Worm (Caenorhabditis elegans): Measurements from ENCODE around the gene xtr-2.

The xtr-2 gene

ce11 chrX:12333479-12333878, 18.1 kb downstream of the xtr-2 start, which contains the start of gene srd-47:
Gene srd-47, plus strand, starts transcription at chrX:12333642.
- TF ChIP-seq bed-2 (GFP tag; IDR thresholded peaks at IDR 0.05) (no peak), B0261.1 (tag; optimal IDR thresholded peaks at IDR 0.05) (no peak), sdz-38 (tag; optimal IDR thresholded peaks at IDR 0.05) (no peak), K12H6.12 (tag; optimal IDR thresholded peaks at IDR 0.05) (no peak), ceh-58 (GFP tag; IDR thresholded peaks at IDR 0.05) (no peak), F52B5.7 (tag; optimal IDR thresholded peaks at IDR 0.05) (no peak), nhr-120 (GFP tag; IDR thresholded peaks at IDR 0.05) (no peak), snpc-1.1 (tag; optimal IDR thresholded peaks at IDR 0.05; ENCODE audit: insufficient read depth) (no peak), attf-3 (GFP tag; conservative IDR thresholded peaks at IDR 0.05) (no peak), ztf-26 (tag; optimal IDR thresholded peaks at IDR 0.05) (no peak), unc-130 (GFP tag; optimal IDR thresholded peaks at IDR 0.05) (no peak)

ce11 chrX:12335808-12336207, 20.4 kb downstream of the xtr-2 start, which contains the start of gene srd-48:
Gene srd-48, plus strand, starts transcription at chrX:12336108.
- TF ChIP-seq lin-40 (tag; optimal IDR thresholded peaks at IDR 0.05) (no peak), rec-8 (tag; optimal IDR thresholded peaks at IDR 0.05) (no peak), snpc-1.3 (tag; optimal IDR thresholded peaks at IDR 0.05; ENCODE audit: insufficient read depth) (no peak), lir-1 (GFP tag; conservative IDR thresholded peaks at IDR 0.05) (no peak)

ce11 chrX:12337846-12338490, 22.6 kb downstream of the xtr-2 start, which contains the start of gene srd-44:
Gene srd-44, plus strand, starts transcription at chrX:12338440.
- no peak for TF ChIP-seq aptf-3 (GFP tag; IDR thresholded peaks at IDR 0.05)
- no peak for TF ChIP-seq ztf-3 (GFP tag; optimal IDR thresholded peaks at IDR 0.05)
- TF ChIP-seq ztf-26 (tag; optimal IDR thresholded peaks at IDR 0.05), result peak; percentile 63
- TF ChIP-seq bed-2 (GFP tag; IDR thresholded peaks at IDR 0.05), result no peak
- TF ChIP-seq egl-44 (GFP tag; IDR thresholded peaks at IDR 0.05), result no peak
- TF ChIP-seq F23B12.7 (tag; optimal IDR thresholded peaks at IDR 0.05; ENCODE audit: insufficient read depth), result no peak
- no peak; the same call in 1 of the 2 replicates for TF ChIP-seq egrh-3 (GFP tag; IDR thresholded peaks at IDR 0.05)
- TF ChIP-seq ceh-58 (GFP tag; IDR thresholded peaks at IDR 0.05), result no peak
- no peak for TF ChIP-seq sptf-2 (GFP tag; optimal IDR thresholded peaks at IDR 0.05)
- TF ChIP-seq D2030.7 (GFP tag; IDR thresholded peaks at IDR 0.05), result no peak; the same call in 1 of the 2 replicates
- TF ChIP-seq Y95B8A.8 (GFP tag; IDR thresholded peaks at IDR 0.05), result no peak
- TF ChIP-seq nhr-90 (tag; optimal IDR thresholded peaks at IDR 0.05), result peak; percentile 58
- no peak for TF ChIP-seq F57C9.4 (tag; optimal IDR thresholded peaks at IDR 0.05)
- peak; percentile 71 for TF ChIP-seq die-1 (tag; optimal IDR thresholded peaks at IDR 0.05)
- TF ChIP-seq F37B4.10 (GFP tag; IDR thresholded peaks at IDR 0.05), result no peak
- TF ChIP-seq madf-10 (tag; optimal IDR thresholded peaks at IDR 0.05), result peak; percentile 36
- no peak for TF ChIP-seq efl-1 (GFP tag; optimal IDR thresholded peaks at IDR 0.05)
- TF ChIP-seq B0261.1 (tag; optimal IDR thresholded peaks at IDR 0.05), result peak; percentile 93
- TF ChIP-seq ceh-27 (GFP tag; optimal IDR thresholded peaks at IDR 0.05), result no peak
- TF ChIP-seq ccch-3 (GFP tag; optimal IDR thresholded peaks at IDR 0.05), result no peak
- no peak for TF ChIP-seq hlh-12 (tag; optimal IDR thresholded peaks at IDR 0.05)
- TF ChIP-seq B0336.3 (GFP tag; IDR thresholded peaks at IDR 0.05), result no peak
- no peak for TF ChIP-seq Y53F4B.3 (GFP tag; IDR thresholded peaks at IDR 0.05)
- TF ChIP-seq unc-62 (GFP tag; optimal IDR thresholded peaks at IDR 0.05), result no peak
- TF ChIP-seq ceh-79 (tag; optimal IDR thresholded peaks at IDR 0.05), result no peak
- TF ChIP-seq mel-28 (tag; optimal IDR thresholded peaks at IDR 0.05; ENCODE audit: borderline replicate concordance), result no peak
- TF ChIP-seq athp-1 (tag; optimal IDR thresholded peaks at IDR 0.05), result peak; percentile 45
- no peak for TF ChIP-seq F10E7.11 (tag; optimal IDR thresholded peaks at IDR 0.05)
- no peak for TF ChIP-seq madf-8 (GFP tag; conservative IDR thresholded peaks at IDR 0.05)
- no peak for TF ChIP-seq aptf-2 (GFP tag; conservative IDR thresholded peaks at IDR 0.05)
- TF ChIP-seq lin-54 (GFP tag; optimal IDR thresholded peaks at IDR 0.05), result no peak
- 0 out of 2 replicates have a peak, but pooled peaks have one; percentile 76 for TF ChIP-seq ztf-25 (GFP tag; IDR thresholded peaks at IDR 0.05)
- peak; percentile 40 for TF ChIP-seq snpc-3.4 (tag; optimal IDR thresholded peaks at IDR 0.05)
- TF ChIP-seq C06A6.2 (GFP tag; conservative IDR thresholded peaks at IDR 0.05), result no peak

Data from whole organism, young adult.